Fruit fly (Drosophila melanogaster) ovary, adult (tissue): ENCODE measurements around the gene CG10195.

ENCODE experiments used
- CG17801 ChIP-seq: fragments of 200-800 bp; optimal IDR thresholded peaks from 2 replicates; lab custom pipeline; 2019; ENCODE audit warnings: missing biosample characterization, mild to moderate bottlenecking, missing genetic modification characterization, moderate library complexity; ENCODE audit not compliant: partially characterized antibody

Gene CG10195

DNA sequence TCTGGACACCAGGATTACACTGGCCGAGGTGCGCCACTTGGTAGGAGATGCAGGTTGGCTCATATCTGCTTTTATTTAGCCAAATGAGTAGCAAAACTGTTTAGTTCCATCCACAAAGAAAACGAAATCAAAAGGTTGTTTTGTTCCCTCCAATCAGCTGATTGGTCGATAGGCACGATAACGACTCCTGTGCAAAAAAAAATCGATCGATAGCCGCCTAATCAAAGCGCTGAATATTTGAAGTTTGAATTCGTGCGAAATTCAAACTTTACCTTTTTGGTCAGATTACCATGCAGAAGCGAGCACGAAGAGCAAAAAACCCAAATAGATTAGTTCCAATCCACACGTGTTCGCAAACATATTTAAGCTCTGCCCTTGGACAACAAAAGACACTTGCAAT lies at the start of gene CG10195, which contains the start of gene CG13084:
CG10195 (minus strand) TSS at position 167 of the 400 bp plus-strand sequence.
CG13084 (plus strand) TSS at position 392 of the 400 bp plus-strand sequence.
- TF ChIP-seq CG17801 = no peak

DNA sequence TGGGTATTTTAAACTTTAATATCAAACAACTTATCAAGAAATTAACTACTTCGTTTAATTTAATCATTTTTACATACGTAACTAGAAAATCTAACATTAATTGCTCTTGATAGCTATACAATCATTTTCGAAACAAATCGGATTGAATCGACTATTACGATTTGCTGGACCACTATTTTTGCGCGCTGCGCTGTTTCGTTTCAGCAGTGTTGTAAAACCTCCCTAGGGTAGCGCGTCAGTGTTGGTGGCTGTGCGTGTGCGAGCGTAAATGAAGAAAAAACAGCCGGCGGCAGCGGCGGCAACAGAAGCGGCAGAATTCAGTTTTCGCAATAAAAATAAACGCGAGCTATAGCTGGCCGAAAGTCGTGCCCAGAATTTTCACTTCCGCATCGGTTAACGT lies 48.7 kb upstream of the CG10195 start, which contains the start of gene CG33116:
CG33116 (plus strand) TSS at position 233 of the 400 bp plus-strand sequence.
- peak; percentile 80 for TF ChIP-seq CG17801

DNA sequence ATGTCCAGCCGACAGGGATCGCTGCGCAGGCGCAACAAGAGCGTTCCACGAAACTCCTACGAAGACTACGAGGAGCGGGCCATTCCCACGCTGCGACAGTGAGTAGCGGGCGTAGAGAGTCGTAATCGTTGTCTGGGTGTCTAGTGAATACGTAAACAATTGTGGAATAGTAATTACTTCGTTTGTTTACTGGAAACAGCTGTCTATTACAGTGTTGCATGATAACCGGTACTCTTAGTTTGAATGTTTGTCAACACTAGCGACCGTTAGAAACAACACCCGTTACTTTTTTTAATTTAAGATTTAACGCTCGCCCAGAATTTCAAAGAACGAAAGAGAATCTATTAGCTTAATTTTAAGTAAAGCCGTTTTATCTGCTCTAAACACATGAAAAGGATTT lies 45.6 kb upstream of the CG10195 start, which contains the start of gene CG10165:
CG10165 (minus strand) TSS at position 214 of the 400 bp plus-strand sequence.
- peak; percentile 20 for TF ChIP-seq CG17801

DNA sequence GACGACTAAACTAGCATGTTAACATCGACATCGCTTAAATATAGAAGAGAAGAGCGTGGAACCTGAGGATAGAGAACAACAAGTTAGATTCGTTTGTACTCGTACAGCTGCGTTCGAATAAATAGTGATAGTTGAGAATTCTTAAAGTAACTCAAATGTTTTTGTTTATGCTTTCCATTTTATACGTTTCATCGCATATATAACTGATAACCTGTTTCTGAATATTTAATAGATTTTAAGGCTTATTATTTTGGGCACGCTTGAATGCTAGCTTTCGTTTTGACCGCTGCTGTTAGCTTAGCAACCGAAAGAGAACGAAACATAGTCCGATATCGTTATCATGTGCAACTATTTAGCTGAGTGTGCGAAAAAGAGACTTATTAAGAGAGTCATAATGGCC lies 43.8 kb upstream of the CG10195 start:
- peak; percentile 99 for TF ChIP-seq CG17801

DNA sequence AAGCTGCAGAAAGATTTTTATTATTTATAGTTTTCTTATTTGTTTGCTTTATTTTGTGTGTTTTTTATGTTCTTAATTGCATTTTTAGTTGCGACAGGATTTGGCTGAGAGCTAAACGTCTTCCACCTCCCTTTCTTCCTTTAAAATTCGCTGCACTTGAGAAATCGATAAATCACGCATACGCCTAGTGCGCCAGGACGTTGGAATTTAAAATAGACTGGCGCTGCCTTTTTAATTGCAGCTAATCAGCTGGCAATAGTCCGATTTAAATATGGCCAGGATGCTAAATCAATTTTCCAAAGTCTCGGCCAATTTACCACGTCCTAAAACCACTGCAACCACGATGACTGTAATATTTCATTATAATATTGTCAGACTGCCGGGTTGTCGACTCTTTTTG lies 42.3 kb upstream of the CG10195 start:
- no peak for TF ChIP-seq CG17801

DNA sequence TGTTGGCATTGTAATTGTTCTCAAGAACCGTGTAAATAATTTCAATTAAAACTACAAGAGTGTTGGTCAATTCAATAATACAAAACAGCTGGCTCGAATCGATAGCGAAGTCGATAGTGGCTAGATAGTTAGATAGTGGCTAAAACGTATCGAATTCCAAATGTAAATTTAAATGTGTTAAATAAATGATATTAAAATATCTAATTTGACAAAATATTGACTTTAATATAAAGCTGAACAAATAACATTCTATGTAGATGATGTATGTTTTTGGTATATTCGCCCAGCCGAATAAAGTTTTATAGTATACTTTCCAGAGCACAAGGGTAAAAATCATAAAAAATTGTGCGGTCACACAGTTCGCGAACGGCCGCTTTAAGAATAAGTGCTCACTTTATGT lies 41.8 kb upstream of the CG10195 start, which contains the start of the genes Dpm1 and CG10137:
Dpm1 (minus strand) TSS at position 53 of the 400 bp plus-strand sequence.
CG10137 (plus strand) TSS at position 371 of the 400 bp plus-strand sequence.
- TF ChIP-seq CG17801 = peak; percentile 57

DNA sequence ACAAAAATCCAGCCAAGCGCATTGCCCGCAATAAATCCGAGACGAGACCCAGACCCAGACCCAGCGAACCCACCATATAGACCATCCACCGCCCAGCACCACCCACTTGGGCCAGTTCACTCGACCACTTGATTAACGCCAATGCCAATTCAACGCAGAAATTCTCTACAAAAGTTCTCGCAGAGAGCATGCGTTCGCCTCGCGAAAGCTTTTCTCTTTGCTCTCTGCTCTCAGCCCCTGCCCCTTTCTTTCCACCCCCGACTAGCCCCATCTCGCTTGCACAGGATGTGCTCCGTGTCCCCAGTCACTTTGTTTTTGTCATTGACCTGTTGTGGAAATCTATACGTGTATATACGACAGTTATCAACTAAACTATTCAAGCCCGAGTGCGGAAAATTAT lies 35.1 kb upstream of the CG10195 start:
- TF ChIP-seq CG17801 = no peak

DNA sequence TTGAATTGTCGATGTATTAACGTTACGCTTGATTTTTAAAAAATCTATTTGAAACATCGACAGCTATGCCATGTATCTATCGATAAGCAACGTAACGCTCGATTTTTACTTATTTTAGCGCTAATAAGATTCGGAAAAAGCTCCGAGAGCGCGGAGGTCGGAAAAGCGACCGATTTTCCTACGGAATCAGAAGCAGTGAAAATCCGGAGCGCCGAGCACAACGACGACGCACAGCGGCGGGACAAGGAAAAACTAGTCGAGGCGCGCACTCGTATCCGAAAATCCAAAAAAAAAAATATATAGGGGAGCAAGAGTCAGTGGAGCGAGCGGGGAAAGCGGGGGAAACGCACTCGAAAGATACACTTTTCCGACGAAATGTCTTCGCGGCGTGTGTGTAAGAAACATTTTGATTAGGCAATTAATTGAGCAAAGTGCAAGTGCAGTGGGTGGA lies 34.2 kb upstream of the CG10195 start, which contains the start of gene CG10132:
CG10132 (plus strand) TSS at position 189 of the 451 bp plus-strand sequence.
- no peak for TF ChIP-seq CG17801

DNA sequence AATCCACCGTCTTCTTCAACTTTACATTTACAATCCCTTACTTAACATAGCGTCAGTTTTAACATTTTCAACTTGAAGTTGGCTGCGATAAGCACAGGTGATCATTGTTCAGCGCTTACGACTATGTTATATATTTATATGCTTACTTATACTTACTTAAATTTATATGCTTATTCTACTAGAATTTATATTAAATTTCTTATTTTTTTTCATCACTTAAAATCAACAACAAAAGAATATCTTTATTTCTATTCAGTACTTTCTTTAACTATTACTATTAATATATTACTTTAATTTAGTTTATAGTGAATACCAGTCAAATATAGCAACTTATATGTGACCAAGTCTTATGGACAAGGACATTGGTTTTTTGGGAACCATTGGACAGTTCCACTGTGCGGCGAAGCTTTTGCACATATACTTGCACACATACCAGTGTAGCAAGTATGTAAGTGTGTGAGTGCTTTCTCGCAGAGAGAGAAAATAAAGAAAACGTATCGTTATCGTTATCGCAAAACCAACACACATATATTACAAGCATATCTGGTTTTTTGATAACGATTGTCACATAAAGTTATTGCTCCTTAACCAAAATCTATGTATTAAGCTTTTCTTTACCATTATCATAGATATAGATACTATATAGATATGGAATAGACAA lies 32.8 kb upstream of the CG10195 start, which contains the start of gene Hasp:
Hasp (minus strand) TSS at position 51 of the 661 bp plus-strand sequence.
- TF ChIP-seq CG17801 = no peak

DNA sequence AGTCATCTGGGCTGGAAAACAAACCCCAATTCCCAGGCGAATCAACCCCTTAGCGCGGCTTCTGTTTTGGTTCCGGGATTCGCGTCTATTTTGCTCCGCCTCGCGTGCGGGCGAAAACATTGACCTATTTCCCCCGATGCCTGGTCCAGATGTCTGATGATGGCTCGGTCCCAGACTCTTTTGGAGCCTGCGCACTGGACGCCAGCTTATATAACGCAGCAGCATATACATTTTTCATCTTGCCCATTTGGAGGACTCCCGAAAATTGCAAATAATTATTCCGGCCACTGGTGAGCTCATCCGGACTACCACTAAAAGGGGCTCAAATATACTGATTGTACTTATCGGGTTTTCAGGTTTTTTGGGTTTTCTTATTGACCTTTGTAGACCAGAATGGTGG lies 31.6 kb upstream of the CG10195 start:
- TF ChIP-seq CG17801 = no peak

DNA sequence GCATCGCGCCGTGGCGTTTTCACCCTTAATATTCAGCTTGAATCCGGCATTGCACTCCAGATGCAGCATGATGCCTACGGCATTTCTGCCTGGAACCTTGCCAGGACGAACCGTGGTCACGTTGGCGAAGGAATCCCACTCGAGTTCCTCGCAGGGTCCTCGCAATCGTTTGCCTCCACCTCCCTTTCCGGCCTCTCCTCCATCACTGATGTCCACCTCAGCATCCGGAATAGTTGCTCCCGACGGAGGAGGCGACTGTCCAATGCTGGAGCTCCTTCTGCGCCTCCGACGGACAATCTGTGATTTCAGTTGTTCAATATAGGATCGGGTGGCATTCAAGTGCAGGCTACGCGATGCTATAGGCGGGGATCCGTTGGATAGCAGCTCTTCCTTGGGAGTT lies 27.7 kb upstream of the CG10195 start:
- TF ChIP-seq CG17801 = no peak

DNA sequence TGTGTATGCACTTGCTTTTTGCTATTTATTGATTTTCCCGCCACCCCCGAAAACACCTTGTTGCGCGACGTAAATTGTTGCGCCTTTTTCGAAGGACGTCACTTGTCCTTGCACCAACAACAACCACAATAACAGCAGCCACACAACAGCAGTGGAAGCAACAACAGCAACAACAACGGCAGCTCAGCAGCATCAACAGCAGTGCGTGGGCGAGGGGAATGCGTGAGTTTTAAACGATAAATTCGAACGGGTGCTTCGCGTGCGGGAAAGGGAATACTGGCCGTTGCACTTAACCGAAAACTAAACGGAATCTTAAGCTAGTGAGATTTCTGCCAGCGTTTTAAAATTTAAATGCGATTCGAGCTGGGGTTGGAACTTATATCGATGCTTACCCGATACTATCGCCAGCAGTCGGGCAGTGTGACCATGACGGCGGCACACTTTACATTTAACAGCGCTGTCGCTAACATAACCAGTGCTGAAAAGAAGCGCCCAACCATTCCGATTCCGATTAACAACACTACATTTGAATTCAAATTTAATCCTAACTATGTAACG lies 23.9 kb upstream of the CG10195 start, which contains the start of gene cyst:
cyst (minus strand) TSS at position 404 of the 558 bp plus-strand sequence.
- no peak for TF ChIP-seq CG17801

DNA sequence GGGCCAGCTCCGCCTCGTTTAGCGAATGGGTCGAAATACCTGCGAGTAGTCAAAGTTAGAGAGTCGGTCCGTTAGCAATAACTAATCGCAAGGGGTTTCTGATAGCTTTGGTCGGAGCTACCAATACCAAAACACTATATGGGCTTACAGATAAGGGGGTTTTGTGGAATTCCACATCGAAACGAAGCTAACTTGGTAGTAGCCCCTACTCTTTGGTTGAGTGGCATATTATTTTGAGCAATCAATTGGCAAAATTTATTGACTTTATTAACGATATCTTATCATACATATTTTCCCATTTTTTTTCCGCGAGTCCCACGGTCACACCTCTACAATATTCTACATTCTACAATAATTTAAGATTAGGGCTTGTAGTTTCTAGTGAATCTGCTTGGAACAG lies 21.8 kb upstream of the CG10195 start:
- no peak for TF ChIP-seq CG17801

DNA sequence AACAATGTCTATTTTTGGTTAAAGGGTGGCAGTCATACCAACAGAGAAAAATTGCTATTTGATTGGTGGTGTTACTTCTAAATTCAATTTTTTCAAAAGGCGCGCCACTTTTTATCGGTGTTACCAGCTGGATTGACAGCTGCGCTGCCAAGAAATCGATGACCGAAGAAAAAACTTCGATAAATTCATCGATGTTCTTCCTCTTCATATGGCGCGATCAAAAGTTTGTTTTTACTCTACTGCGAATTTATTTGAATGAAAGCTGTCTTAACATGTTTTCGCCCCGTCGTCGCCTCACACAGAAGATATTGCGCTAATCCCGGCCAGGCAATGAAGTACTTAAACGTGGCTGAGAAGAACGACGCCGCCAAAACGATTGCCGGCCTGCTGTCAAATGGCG lies 13.5 kb upstream of the CG10195 start, which contains the start of gene Top3alpha:
Top3alpha (plus strand) TSS at position 186 of the 400 bp plus-strand sequence.
- peak; percentile 40 for TF ChIP-seq CG17801

DNA sequence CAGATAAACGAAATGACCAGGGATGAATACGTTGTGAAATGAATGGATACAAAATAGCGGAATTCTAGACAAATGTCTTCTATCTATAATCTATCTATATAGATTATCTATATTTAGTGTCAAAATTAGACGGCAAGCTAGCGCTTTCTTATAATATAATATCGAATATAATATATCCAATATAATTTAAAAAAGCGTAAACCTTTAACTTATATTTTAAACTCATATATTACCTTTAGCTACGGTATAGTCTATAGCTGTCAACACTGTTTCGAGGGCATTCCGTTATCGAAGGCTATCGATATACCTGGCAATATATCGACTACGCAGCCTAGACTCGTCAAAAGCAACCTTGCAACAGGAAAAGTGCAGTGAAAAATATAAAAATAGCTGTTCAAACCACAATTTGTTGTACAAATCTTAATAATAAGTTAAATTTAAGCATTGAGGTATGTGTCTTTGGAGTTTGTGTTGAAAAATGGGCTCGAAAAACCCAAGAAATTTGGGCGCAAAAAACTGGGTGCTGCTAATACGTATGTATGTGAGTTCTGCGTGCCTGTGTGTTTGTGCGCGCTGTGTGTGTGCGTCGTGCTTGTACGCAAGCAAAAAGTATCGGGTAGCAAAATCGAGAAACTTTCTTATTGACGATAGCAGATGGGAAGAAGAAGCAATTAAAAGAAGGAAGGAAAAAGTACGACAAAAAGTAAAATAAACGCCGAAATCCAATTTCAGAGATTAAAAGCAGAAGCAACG lies 8.6 kb upstream of the CG10195 start, which contains the start of the genes swm and Ctu2:
swm (plus strand) TSS at position 318 of the 753 bp plus-strand sequence.
Ctu2 (minus strand) TSS at position 320 of the 753 bp plus-strand sequence.
- peak; percentile 76 for TF ChIP-seq CG17801

DNA sequence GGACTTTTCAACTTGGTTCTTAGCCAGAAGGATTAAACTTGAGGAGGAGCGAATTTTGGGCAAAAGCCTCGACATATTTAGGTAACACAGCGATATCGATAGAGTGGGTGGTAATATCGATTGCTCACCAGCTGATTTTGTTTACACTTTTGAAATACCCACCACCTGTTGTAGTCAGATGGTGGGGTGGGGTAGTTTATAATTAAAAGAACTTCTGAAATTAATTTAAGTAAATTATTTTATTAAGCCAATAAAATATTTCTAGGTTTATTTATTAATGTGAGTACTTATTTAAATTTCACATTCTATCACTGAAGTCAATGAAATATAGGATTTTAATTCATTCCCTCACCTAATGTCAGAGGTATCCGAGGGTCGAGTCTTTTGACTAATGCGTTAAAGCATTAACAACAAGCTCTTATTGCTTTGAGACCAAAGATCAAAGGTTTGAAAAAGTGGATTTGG lies 5.5 kb upstream of the CG10195 start, which contains the start of the genes CG10194 and CG18094:
CG10194 (minus strand) TSS at position 108 of the 465 bp plus-strand sequence.
CG18094 (plus strand) TSS at position 266 of the 465 bp plus-strand sequence.
- TF ChIP-seq CG17801 = peak; percentile 85
